Worm (Caenorhabditis elegans): Measurements from ENCODE around the gene Y38E10A.8.

DNA sequence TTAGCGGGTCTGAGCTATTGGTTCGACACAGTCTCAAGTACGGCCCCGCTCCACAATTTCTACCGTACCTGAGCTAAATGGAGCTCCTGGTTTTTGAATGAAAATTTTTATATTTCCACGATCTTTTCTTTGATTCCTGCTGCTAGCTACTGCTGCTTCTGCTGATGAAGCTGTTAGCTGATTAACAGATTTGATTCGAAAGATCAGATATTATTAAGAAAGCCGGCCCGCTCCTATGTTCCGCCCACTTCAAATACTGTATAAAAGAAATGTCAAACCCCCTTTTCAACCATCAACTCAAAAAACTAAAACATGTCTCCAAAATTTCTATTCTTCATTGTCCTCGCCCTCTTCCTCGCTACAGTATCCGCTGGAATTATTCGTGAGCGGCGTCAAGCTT is 10.6 kb downstream of the Y38E10A.8 start, which contains the start of gene nspe-3:
- no peak for TF ChIP-seq nhr-237 (tag; optimal IDR thresholded peaks at IDR 0.05)
- TF ChIP-seq nhr-28 (tag; optimal IDR thresholded peaks at IDR 0.05) = no peak
- no peak for TF ChIP-seq lin-39 (tag; optimal IDR thresholded peaks at IDR 0.05)
- TF ChIP-seq fos-1 (tag; optimal IDR thresholded peaks at IDR 0.05) = no peak
- no peak for TF ChIP-seq elt-3 (tag; optimal IDR thresholded peaks at IDR 0.05)
- TF ChIP-seq ceh-88 (GFP tag; IDR thresholded peaks at IDR 0.05) = no peak
- TF ChIP-seq ces-1 (GFP tag; optimal IDR thresholded peaks at IDR 0.05) = no peak
- TF ChIP-seq ztf-11 (tag; optimal IDR thresholded peaks at IDR 0.05) = no peak
- no peak for TF ChIP-seq mdl-1 (tag; optimal IDR thresholded peaks at IDR 0.05)
- TF ChIP-seq tbx-2 (tag; optimal IDR thresholded peaks at IDR 0.05) = no peak
- TF ChIP-seq skn-1 (tag; optimal IDR thresholded peaks at IDR 0.05) = no peak
- TF ChIP-seq alr-1 (tag; optimal IDR thresholded peaks at IDR 0.05; ENCODE audit: borderline replicate concordance) = no peak
- no peak for TF ChIP-seq nhr-20 (tag; optimal IDR thresholded peaks at IDR 0.05)
- no peak for TF ChIP-seq mep-1 (tag; optimal IDR thresholded peaks at IDR 0.05)

Data from whole organism, L1 larva.